Fruit fly (Drosophila melanogaster): ENCODE measurements around the gene cwo.

DNA sequence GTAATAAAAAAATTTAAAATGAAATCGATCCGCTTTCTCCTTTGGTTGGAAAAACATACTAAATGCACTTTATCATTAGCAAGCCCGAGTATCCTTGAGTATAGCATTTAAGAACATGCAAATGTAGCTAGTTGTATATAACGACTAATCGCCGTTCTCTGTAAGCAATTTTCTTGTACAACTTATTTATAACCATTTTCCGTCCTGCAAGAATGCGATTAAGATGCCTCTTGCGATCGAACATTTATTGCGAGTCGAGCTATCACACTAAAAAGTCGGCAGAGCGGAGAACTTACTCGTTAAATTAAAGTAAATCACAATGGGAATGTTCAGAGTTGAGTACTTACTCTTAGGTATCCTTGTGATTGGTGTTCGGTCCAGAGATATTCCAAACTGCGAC, 12.7 kb downstream of the cwo start, which contains the start of gene mthl11:
- TF ChIP-seq Eip93F (GFP tag; optimal IDR thresholded peaks at IDR 0.05) (no peak), Ets96B (tag; optimal IDR thresholded peaks at IDR 0.05) (no peak), Blimp-1 (GFP tag; optimal IDR thresholded peaks at IDR 0.05) (no peak), cyc (GFP tag; optimal IDR thresholded peaks at IDR 0.05) (no peak), salr (GFP tag; optimal IDR thresholded peaks at IDR 0.05) (no peak), Lpt (GFP tag; optimal IDR thresholded peaks at IDR 0.05) (no peak), CG16779 (tag; optimal IDR thresholded peaks at IDR 0.05) (no peak), CG1621 (tag; optimal IDR thresholded peaks at IDR 0.05) (no peak), CG6163 (GFP tag; IDR thresholded peaks at IDR 0.05) (no peak), Sox15 (GFP tag; optimal IDR thresholded peaks at IDR 0.05) (no peak), Hr4 (GFP tag; optimal IDR thresholded peaks at IDR 0.05) (no peak), dsx (GFP tag; optimal IDR thresholded peaks at IDR 0.05; ENCODE audit: poor library complexity, severe bottlenecking) (no peak), CG8319 (GFP tag; optimal IDR thresholded peaks at IDR 0.05) (no peak), Sox102F (GFP tag; optimal IDR thresholded peaks at IDR 0.05) (no peak)

All from whole organism, prepupa.